Worm (Caenorhabditis elegans) whole organism, late embryonic: ENCODE results near the gene K02F6.8.

Experiments
- K09A11.1 ChIP-seq: sonication (generic microtip); optimal IDR thresholded peaks from 2 replicates; lab custom pipeline; 2017; ENCODE audit warnings: antibody characterized with exemption, mild to moderate bottlenecking, missing genetic modification characterization, missing compliant biosample characterization; ENCODE audit not compliant: insufficient read depth
- ama-1 ChIP-seq: fragments of 150-350 bp; optimal IDR thresholded peaks from 2 replicates; lab custom pipeline; 2014
- ceh-14 ChIP-seq: sonication (generic microtip); optimal IDR thresholded peaks from 2 replicates; lab custom pipeline; 2016; ENCODE audit warnings: missing genotype, missing genetic modification characterization, missing compliant biosample characterization
- elt-2 ChIP-seq: sonication (generic microtip); optimal IDR thresholded peaks from 2 replicates; lab custom pipeline; 2016; ENCODE audit warnings: missing genetic modification reagents, missing genetic modification characterization, missing compliant biosample characterization
- ets-4 ChIP-seq: sonication (generic microtip); optimal IDR thresholded peaks from 2 replicates; lab custom pipeline; 2016; ENCODE audit warnings: missing genetic modification characterization, missing compliant biosample characterization
- hlh-30 ChIP-seq: sonication (generic microtip); optimal IDR thresholded peaks from 2 replicates; lab custom pipeline; 2017; ENCODE audit warnings: antibody characterized with exemption, missing genetic modification characterization, missing compliant biosample characterization; ENCODE audit not compliant: insufficient read depth
- lim-6 ChIP-seq: sonication (generic microtip); optimal IDR thresholded peaks from 2 replicates; lab custom pipeline; 2016; ENCODE audit warnings: missing genetic modification characterization, missing compliant biosample characterization
- nfya-1 ChIP-seq: sonication (generic microtip); optimal IDR thresholded peaks from 2 replicates; lab custom pipeline; 2017; ENCODE audit warnings: missing genetic modification characterization, mild to moderate bottlenecking, missing compliant biosample characterization, antibody characterized with exemption, moderate library complexity
- odd-2 ChIP-seq: sonication (generic microtip); optimal IDR thresholded peaks from 2 replicates; lab custom pipeline; 2017; ENCODE audit warnings: antibody characterized with exemption, mild to moderate bottlenecking, missing genetic modification characterization, missing compliant biosample characterization
- ref-2 ChIP-seq: sonication (generic microtip); optimal IDR thresholded peaks from 2 replicates; lab custom pipeline; 2016; ENCODE audit warnings: missing genetic modification characterization, missing compliant biosample characterization
- rnt-1 ChIP-seq: sonication (generic microtip); optimal IDR thresholded peaks from 2 replicates; lab custom pipeline; 2016; ENCODE audit warnings: missing genetic modification characterization, missing compliant biosample characterization

ce11 chrII:2488386-2488785 is 46.5 kb downstream of the K02F6.8 start, which contains the start of gene F53G2.1:
- TF ChIP-seq ceh-14 (tag; lab: Kevin White, UChicago) (no peak), odd-2 (tag; lab: Kevin White, UChicago) (no peak), ama-1 (lab: Kevin White, UChicago) (no peak), nfya-1 (tag; lab: Kevin White, UChicago) (no peak), hlh-30 (no peak), ets-4 (tag; lab: Kevin White, UChicago) (no peak), K09A11.1 (tag; lab: Kevin White, UChicago) (no peak), lim-6 (tag; lab: Kevin White, UChicago) (no peak), elt-2 (tag; lab: Kevin White, UChicago) (no peak), ref-2 (tag; lab: Kevin White, UChicago) (no peak), rnt-1 (tag; lab: Kevin White, UChicago) (no peak)
